Worm (Caenorhabditis elegans): ENCODE results near the gene F38E9.1.

Gene F38E9.1

DNA sequence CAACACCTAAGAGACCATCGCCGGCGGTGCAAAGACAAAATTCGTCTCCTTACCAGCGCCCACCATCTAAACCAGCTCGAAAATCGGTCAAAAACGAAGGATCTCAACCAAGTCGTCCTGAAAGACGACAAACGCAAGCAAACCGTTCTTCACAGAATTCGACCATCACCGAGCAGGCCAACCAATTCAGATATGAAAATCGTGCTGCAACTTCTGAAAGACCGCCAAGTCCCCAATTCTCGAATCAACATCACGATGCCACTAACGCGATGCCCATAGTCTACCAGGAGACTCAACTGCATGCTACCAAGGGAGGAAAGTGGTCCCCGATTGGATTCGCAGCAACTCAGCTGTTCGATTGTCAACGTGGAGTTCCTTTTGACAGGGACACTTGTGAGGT lies 48.7 kb downstream of the F38E9.1 start, which contains the start of gene T25D1.1:
Gene T25D1.1 (plus strand): TSS at position 301 of the 400 bp plus-strand sequence.
- TF ChIP-seq elt-4 (tag; optimal IDR thresholded peaks at IDR 0.05): no peak

DNA sequence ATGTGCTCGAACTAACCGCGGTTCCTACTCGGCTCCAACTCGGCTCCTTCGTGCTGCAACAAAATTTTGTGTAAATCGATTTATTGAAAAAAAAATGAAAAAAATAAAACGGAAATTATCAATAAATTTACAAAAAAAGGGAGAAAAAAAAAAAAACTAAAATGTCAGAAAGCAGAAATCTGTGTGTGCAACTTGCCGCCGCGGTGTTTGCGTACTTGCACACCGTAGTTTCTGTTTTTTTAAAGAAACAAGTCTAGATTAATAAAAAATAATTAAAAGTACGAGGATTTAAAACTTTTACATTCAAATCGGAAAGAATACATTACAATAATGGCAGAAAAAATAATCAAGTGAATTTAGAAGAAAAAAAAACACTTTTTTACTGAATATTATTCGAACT lies 50.9 kb downstream of the F38E9.1 start:
- TF ChIP-seq ceh-31 (tag; optimal IDR thresholded peaks at IDR 0.05): no peak
- no peak for TF ChIP-seq eyg-1 (tag; optimal IDR thresholded peaks at IDR 0.05)
- no peak for TF ChIP-seq dmd-4 (tag; optimal IDR thresholded peaks at IDR 0.05; ENCODE audit: borderline replicate concordance)
- no peak for TF ChIP-seq fkh-10 (GFP tag; optimal IDR thresholded peaks at IDR 0.05)
- no peak for TF ChIP-seq madf-2 (tag; optimal IDR thresholded peaks at IDR 0.05)
- TF ChIP-seq pqm-1 (tag; optimal IDR thresholded peaks at IDR 0.05): no peak
- TF ChIP-seq ttx-3 (tag; optimal IDR thresholded peaks at IDR 0.05): no peak
- TF ChIP-seq gmeb-2 (tag; optimal IDR thresholded peaks at IDR 0.05): no peak

DNA sequence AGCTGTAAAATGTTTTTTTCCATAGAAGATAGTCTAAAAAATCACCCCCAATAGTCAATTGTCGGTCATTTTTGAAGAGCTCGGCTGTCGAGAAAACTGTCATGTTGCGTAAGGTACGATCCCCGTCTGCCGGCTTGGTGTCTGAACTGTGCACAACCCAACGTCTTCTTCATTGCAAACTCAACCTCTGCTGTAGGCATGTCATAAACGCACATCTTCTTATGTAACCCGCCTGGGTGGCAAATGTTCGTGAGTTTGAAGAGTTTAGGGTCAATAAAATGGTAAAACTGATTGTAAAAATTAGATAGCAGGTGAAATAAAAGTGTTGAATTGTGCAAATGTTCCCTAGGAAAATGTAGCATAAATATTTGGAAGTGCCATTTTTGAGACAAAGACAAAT lies 53.5 kb downstream of the F38E9.1 start:
- TF ChIP-seq ceh-14 (tag; optimal IDR thresholded peaks at IDR 0.05) (no peak), unc-55 (GFP tag; optimal IDR thresholded peaks at IDR 0.05) (no peak), hlh-13 (GFP tag; optimal IDR thresholded peaks at IDR 0.05) (no peak), tbx-2 (tag; optimal IDR thresholded peaks at IDR 0.05) (no peak), C08G9.2 (tag; optimal IDR thresholded peaks at IDR 0.05) (no peak), pat-9 (tag; optimal IDR thresholded peaks at IDR 0.05) (no peak), ztf-16 (tag; optimal IDR thresholded peaks at IDR 0.05) (no peak), hlh-8 (tag; optimal IDR thresholded peaks at IDR 0.05) (no peak), odd-2 (tag; optimal IDR thresholded peaks at IDR 0.05) (no peak), elt-4 (tag; optimal IDR thresholded peaks at IDR 0.05) (no peak)
